Fruit fly (Drosophila melanogaster) whole organism, pupa: ENCODE measurements around the gene CG31898.
A peak's percentile ranks its signal among the peaks of the same experiment; 100 is the strongest.

ENCODE experiments used
- CG10348 ChIP-seq: fragments of 200-800 bp; sonication (Bioruptor generic); IDR thresholded peaks from 2 replicates; pipeline ENCODE4 v1.3.6; 2022; ENCODE audit warnings: missing biosample characterization, missing genetic modification characterization
- CG12605 ChIP-seq: fragments of 200-800 bp; sonication (Bioruptor generic); IDR thresholded peaks from 2 replicates; pipeline ENCODE4 v1.3.6; 2022; ENCODE audit warnings: missing biosample characterization, missing genetic modification characterization
- CG13204 ChIP-seq: fragments of 200-800 bp; sonication (Bioruptor generic); optimal IDR thresholded peaks from 2 replicates; lab custom pipeline; 2018; ENCODE audit warnings: missing biosample characterization, mild to moderate bottlenecking, missing genetic modification characterization, moderate library complexity
- CG14655 ChIP-seq: fragments of 200-800 bp; sonication (Bioruptor generic); optimal IDR thresholded peaks from 3 replicates; lab custom pipeline; 2017; ENCODE audit warnings: mild to moderate bottlenecking, missing biosample characterization, missing genetic modification reagents, missing genetic modification characterization
- CG15710 ChIP-seq: fragments of 200-800 bp; sonication (Bioruptor generic); optimal IDR thresholded peaks from 2 replicates; lab custom pipeline; 2018; ENCODE audit warnings: missing biosample characterization, mild to moderate bottlenecking, missing genetic modification characterization, moderate library complexity
- CG17806 ChIP-seq: fragments of 200-800 bp; sonication (Bioruptor generic); optimal IDR thresholded peaks from 2 replicates; lab custom pipeline; 2018; ENCODE audit warnings: missing biosample characterization, mild to moderate bottlenecking, missing genetic modification characterization, moderate library complexity
- CG32121 ChIP-seq: fragments of 200-800 bp; sonication (Bioruptor generic); IDR thresholded peaks from 2 replicates; pipeline ENCODE4 v1.3.6; 2022; ENCODE audit warnings: missing biosample characterization, missing genetic modification characterization
- CG34367 ChIP-seq: fragments of 200-800 bp; sonication (Bioruptor generic); optimal IDR thresholded peaks from 2 replicates; lab custom pipeline; 2018; ENCODE audit warnings: missing biosample characterization, mild to moderate bottlenecking, missing genetic modification characterization
- CG4496 ChIP-seq: fragments of 200-800 bp; sonication (Bioruptor generic); IDR thresholded peaks from 3 replicates; pipeline ENCODE4 v1.3.6; 2022; ENCODE audit warnings: missing biosample characterization, missing genetic modification characterization
- CG8159 ChIP-seq: fragments of 200-800 bp; sonication (Bioruptor generic); optimal IDR thresholded peaks from 3 replicates; lab custom pipeline; 2018; ENCODE audit warnings: missing biosample characterization, mild to moderate bottlenecking, missing genetic modification characterization, moderate library complexity
- CG8301 ChIP-seq: fragments of 200-800 bp; sonication (Bioruptor generic); optimal IDR thresholded peaks from 2 replicates; lab custom pipeline; 2018; ENCODE audit warnings: missing biosample characterization, mild to moderate bottlenecking, missing genetic modification characterization
- CG9948 ChIP-seq: fragments of 200-800 bp; sonication (Bioruptor generic); optimal IDR thresholded peaks from 2 replicates; lab custom pipeline; 2018; ENCODE audit warnings: missing biosample characterization, mild to moderate bottlenecking, missing genetic modification characterization, moderate library complexity
- D1 ChIP-seq: fragments of 200-800 bp; sonication (Bioruptor generic); optimal IDR thresholded peaks from 2 replicates; lab custom pipeline; 2018; ENCODE audit warnings: missing biosample characterization, mild to moderate bottlenecking, missing genetic modification characterization, moderate library complexity
- EcR ChIP-seq: fragments of 200-800 bp; sonication (Bioruptor generic); optimal IDR thresholded peaks from 3 replicates; lab custom pipeline; 2019; ENCODE audit warnings: missing biosample characterization, missing genetic modification characterization, mild to moderate bottlenecking, moderate library complexity, missing genetic modification reagents
- Ets98B ChIP-seq: fragments of 200-800 bp; sonication (Bioruptor generic); IDR thresholded peaks from 2 replicates; pipeline ENCODE4 v1.3.6; 2022; ENCODE audit warnings: missing biosample characterization, missing genetic modification characterization
- Pif1A ChIP-seq: fragments of 200-800 bp; sonication (Bioruptor generic); optimal IDR thresholded peaks from 3 replicates; lab custom pipeline; 2016; ENCODE audit warnings: missing biosample characterization, missing genetic modification characterization
- Pif1B ChIP-seq: fragments of 200-800 bp; sonication (Bioruptor generic); optimal IDR thresholded peaks from 3 replicates; lab custom pipeline; 2016; ENCODE audit warnings: missing biosample characterization, missing genetic modification characterization
- Snoo ChIP-seq: fragments of 200-800 bp; sonication (Bioruptor generic); optimal IDR thresholded peaks from 3 replicates; lab custom pipeline; 2017; ENCODE audit warnings: missing biosample characterization, mild to moderate bottlenecking, missing genetic modification characterization, inconsistent platforms
- fd96Ca ChIP-seq: fragments of 200-800 bp; sonication (Bioruptor generic); IDR thresholded peaks from 3 replicates; pipeline ENCODE4 v1.3.6; 2022; ENCODE audit warnings: missing biosample characterization, missing genetic modification characterization
- gl ChIP-seq: fragments of 200-800 bp; sonication (Bioruptor generic); optimal IDR thresholded peaks from 2 replicates; lab custom pipeline; 2018; ENCODE audit warnings: missing biosample characterization, mild to moderate bottlenecking, missing genetic modification characterization
- rn ChIP-seq: fragments of 200-800 bp; sonication (Bioruptor generic); IDR thresholded peaks from 2 replicates; pipeline ENCODE4 v1.3.6; 2022; ENCODE audit warnings: missing biosample characterization, missing genetic modification characterization

The CG31898 gene

dm6 chr2L:8371354-8371937 is 28.8 kb upstream of the CG31898 start:
- TF ChIP-seq CG9948 (tag; lab: Kevin White, UChicago) = peak; percentile 4
- no peak for TF ChIP-seq CG8159
- peak; percentile 13; the same call in 1 of the 2 replicates for TF ChIP-seq CG32121 (GFP tag; lab: Robert Waterston, UW)
- TF ChIP-seq, all 21 proteins: peak for 2

- TF ChIP-seq CG8301 (tag; lab: Kevin White, UChicago) = no peak
- no peak for TF ChIP-seq CG9948 (tag; lab: Kevin White, UChicago)
- TF ChIP-seq CG8159 = no peak
- TF ChIP-seq CG14655 = no peak
- no peak for TF ChIP-seq Ets98B (GFP tag; lab: Robert Waterston, UW)
- TF ChIP-seq EcR = no peak
- no peak for TF ChIP-seq CG15710 (tag; lab: Kevin White, UChicago)
- TF ChIP-seq CG10348 (GFP tag; lab: Robert Waterston, UW) = no peak
- TF ChIP-seq rn (GFP tag; lab: Robert Waterston, UW) = no peak
- TF ChIP-seq Snoo (tag; lab: Kevin White, UChicago) = no peak
- TF ChIP-seq CG17806 (tag; lab: Kevin White, UChicago) = no peak
- no peak for TF ChIP-seq CG12605 (GFP tag; lab: Robert Waterston, UW)
- no peak for TF ChIP-seq fd96Ca (GFP tag; lab: Robert Waterston, UW)
- TF ChIP-seq Pif1B (GFP tag; lab: Kevin White, UChicago) = no peak
- TF ChIP-seq CG13204 (GFP tag; lab: Kevin White, UChicago) = no peak
- TF ChIP-seq gl (tag; lab: Kevin White, UChicago) = no peak
- TF ChIP-seq CG32121 (GFP tag; lab: Robert Waterston, UW) = no peak
- no peak for TF ChIP-seq CG34367 (tag; lab: Kevin White, UChicago)
- no peak for TF ChIP-seq D1 (tag; lab: Kevin White, UChicago)
Observed at dm6 chr2L:8372248-8372647, 28.0 kb upstream of the CG31898 start.

- TF ChIP-seq CG15710 (tag; lab: Kevin White, UChicago) (no peak), CG34367 (tag; lab: Kevin White, UChicago) (no peak), D1 (tag; lab: Kevin White, UChicago) (no peak), CG13204 (GFP tag; lab: Kevin White, UChicago) (no peak), CG9948 (tag; lab: Kevin White, UChicago) (no peak)
Observed at dm6 chr2L:8374235-8374634, 26.0 kb upstream of the CG31898 start, which contains the start of gene Wdr82. TSS of gene Wdr82 (plus strand) at chr2L:8374461.

dm6 chr2L:8376717-8377116 is 23.5 kb upstream of the CG31898 start, which contains the start of the genes CG13390 and CG17294:
TSS of gene CG13390 (minus strand) at chr2L:8376797.
TSS of gene CG17294 (plus strand) at chr2L:8377035.
- TF ChIP-seq CG14655 (peak; percentile 100), CG10348 (GFP tag; lab: Robert Waterston, UW) (peak; percentile 97), CG9948 (tag; lab: Kevin White, UChicago) (peak; percentile 100), CG4496 (GFP tag; lab: Robert Waterston, UW) (peak; percentile 100), fd96Ca (GFP tag; lab: Robert Waterston, UW) (peak; percentile 96), Pif1A (peak; percentile 99), CG32121 (GFP tag; lab: Robert Waterston, UW) (peak; percentile 100), CG15710 (tag; lab: Kevin White, UChicago) (peak; percentile 100), D1 (tag; lab: Kevin White, UChicago) (peak; percentile 99), CG17806 (tag; lab: Kevin White, UChicago) (peak; percentile 100), CG12605 (GFP tag; lab: Robert Waterston, UW) (peak; percentile 99), rn (GFP tag; lab: Robert Waterston, UW) (peak; percentile 99), CG34367 (tag; lab: Kevin White, UChicago) (peak; percentile 99), Ets98B (GFP tag; lab: Robert Waterston, UW) (peak; percentile 100), gl (tag; lab: Kevin White, UChicago) (peak; percentile 98), Pif1B (GFP tag; lab: Kevin White, UChicago) (peak; percentile 99), CG8159 (peak; percentile 100), CG13204 (GFP tag; lab: Kevin White, UChicago) (peak; percentile 98), CG8301 (tag; lab: Kevin White, UChicago) (peak; percentile 99), Snoo (tag; lab: Kevin White, UChicago) (peak; percentile 100), EcR (peak; percentile 72)

dm6 chr2L:8381508-8382036 is 18.6 kb upstream of the CG31898 start, which contains the start of gene AlaRS:
TSS of gene AlaRS (minus strand) at chr2L:8381764.
- TF ChIP-seq Ets98B (GFP tag; lab: Robert Waterston, UW) (peak; percentile 37), CG32121 (GFP tag; lab: Robert Waterston, UW) (no peak), CG34367 (tag; lab: Kevin White, UChicago) (peak; percentile 5), EcR (no peak), fd96Ca (GFP tag; lab: Robert Waterston, UW) (no peak), CG8159 (peak; percentile 36), rn (GFP tag; lab: Robert Waterston, UW) (no peak), CG10348 (GFP tag; lab: Robert Waterston, UW) (no peak), CG8301 (tag; lab: Kevin White, UChicago) (no peak), CG13204 (GFP tag; lab: Kevin White, UChicago) (no peak), CG15710 (tag; lab: Kevin White, UChicago) (peak; percentile 32), gl (tag; lab: Kevin White, UChicago) (no peak), CG12605 (GFP tag; lab: Robert Waterston, UW) (no peak), Pif1A (peak; percentile 31), D1 (tag; lab: Kevin White, UChicago) (no peak), Pif1B (GFP tag; lab: Kevin White, UChicago) (peak; percentile 51), CG9948 (tag; lab: Kevin White, UChicago) (peak; percentile 16), Snoo (tag; lab: Kevin White, UChicago) (peak; percentile 21), CG14655 (peak; percentile 2), CG4496 (GFP tag; lab: Robert Waterston, UW) (no peak), CG17806 (tag; lab: Kevin White, UChicago) (peak; percentile 28)
